Worm (Caenorhabditis elegans): ENCODE data around the gene znf-706.

Gene znf-706

ce11 chrIV:9096160-9096879, at the start of gene znf-706, which contains the start of gene cpna-3:
znf-706 (minus strand) TSS chrIV:9096231.
cpna-3 (plus strand) TSS chrIV:9096842.
- no peak for TF ChIP-seq ztf-16 (tag; optimal IDR thresholded peaks at IDR 0.05)
- TF ChIP-seq hlh-30 (tag; optimal IDR thresholded peaks at IDR 0.05; ENCODE audit: insufficient read depth), result peak; percentile 38
- no peak for TF ChIP-seq C38D4.7 (GFP tag; optimal IDR thresholded peaks at IDR 0.05)
- peak; percentile 18 for TF ChIP-seq ceh-34 (tag; optimal IDR thresholded peaks at IDR 0.05)

ce11 chrIV:9144405-9144804, 48.4 kb upstream of the znf-706 start, which contains the start of gene flp-1:
flp-1 (plus strand) TSS chrIV:9144705.
- TF ChIP-seq npax-4 (tag; optimal IDR thresholded peaks at IDR 0.05) (no peak), hlh-8 (tag; optimal IDR thresholded peaks at IDR 0.05) (no peak), unc-42 (tag; optimal IDR thresholded peaks at IDR 0.05) (peak; percentile 29)

- TF ChIP-seq unc-42 (tag; optimal IDR thresholded peaks at IDR 0.05) (no peak), rnt-1 (tag; optimal IDR thresholded peaks at IDR 0.05) (no peak), C38D4.7 (GFP tag; optimal IDR thresholded peaks at IDR 0.05) (no peak), ahr-1 (tag; optimal IDR thresholded peaks at IDR 0.05) (no peak), pag-3 (tag; optimal IDR thresholded peaks at IDR 0.05; ENCODE audit: borderline replicate concordance) (no peak), ceh-30 (tag; optimal IDR thresholded peaks at IDR 0.05) (no peak), che-1 (tag; optimal IDR thresholded peaks at IDR 0.05) (no peak), tbx-2 (tag; optimal IDR thresholded peaks at IDR 0.05) (no peak), pha-4 (tag; optimal IDR thresholded peaks at IDR 0.05) (no peak), C08G9.2 (tag; optimal IDR thresholded peaks at IDR 0.05) (no peak), eyg-1 (tag; optimal IDR thresholded peaks at IDR 0.05) (no peak), pqm-1 (tag; optimal IDR thresholded peaks at IDR 0.05) (no peak), nhr-232 (tag; optimal IDR thresholded peaks at IDR 0.05) (no peak), ceh-6 (GFP tag; optimal IDR thresholded peaks at IDR 0.05) (no peak), ttx-3 (tag; optimal IDR thresholded peaks at IDR 0.05) (no peak), unc-55 (GFP tag; optimal IDR thresholded peaks at IDR 0.05) (no peak)
These were observed 44.3 kb upstream of the znf-706 start for ce11 chrIV:9140172-9140805.

DNA sequence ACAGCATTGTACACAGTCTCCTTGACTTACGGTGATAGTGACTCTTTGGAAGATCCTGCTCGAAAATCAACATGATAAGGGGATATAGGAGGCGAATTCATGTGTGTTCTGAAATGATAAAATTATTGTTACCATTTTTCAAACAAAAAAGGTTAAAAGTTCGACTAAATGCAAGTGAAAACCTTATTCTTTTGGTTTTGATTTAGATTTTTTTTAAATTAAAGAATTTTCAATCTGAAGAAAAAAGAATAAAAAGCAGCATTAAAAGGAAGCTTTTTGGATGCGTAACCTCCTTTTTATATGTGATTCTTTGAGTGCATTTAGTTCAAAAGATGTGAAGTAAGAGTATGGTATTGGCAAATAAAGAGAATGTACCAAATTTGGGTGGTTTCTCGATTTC, 39.3 kb upstream of the znf-706 start, which contains the start of gene delm-1:
TSS of gene delm-1 (minus strand) at position 101 of the 400 bp plus-strand sequence.
- TF ChIP-seq mec-3 (tag; optimal IDR thresholded peaks at IDR 0.05; ENCODE audit: borderline replicate concordance) (no peak), ceh-30 (tag; optimal IDR thresholded peaks at IDR 0.05) (no peak), ceh-19 (GFP tag; optimal IDR thresholded peaks at IDR 0.05) (no peak), ets-4 (tag; optimal IDR thresholded peaks at IDR 0.05) (no peak), T23F11.4 (GFP tag; optimal IDR thresholded peaks at IDR 0.05) (no peak), syd-9 (tag; optimal IDR thresholded peaks at IDR 0.05) (no peak), che-1 (tag; optimal IDR thresholded peaks at IDR 0.05) (no peak), ceh-9 (tag; optimal IDR thresholded peaks at IDR 0.05) (no peak), nfya-1 (tag; optimal IDR thresholded peaks at IDR 0.05) (no peak), hlh-8 (tag; optimal IDR thresholded peaks at IDR 0.05) (no peak), pat-9 (tag; optimal IDR thresholded peaks at IDR 0.05) (no peak), gmeb-2 (tag; optimal IDR thresholded peaks at IDR 0.05) (no peak)

ce11 chrIV:9130605-9131004, 34.6 kb upstream of the znf-706 start:
- TF ChIP-seq K09A11.1 (tag; optimal IDR thresholded peaks at IDR 0.05; ENCODE audit: insufficient read depth), result no peak
- no peak for TF ChIP-seq hlh-13 (GFP tag; optimal IDR thresholded peaks at IDR 0.05)
- no peak for TF ChIP-seq rnt-1 (tag; optimal IDR thresholded peaks at IDR 0.05)
- TF ChIP-seq unc-3 (GFP tag; conservative IDR thresholded peaks at IDR 0.05), result no peak
- TF ChIP-seq unc-3 (tag; optimal IDR thresholded peaks at IDR 0.05), result no peak
- TF ChIP-seq K02D7.2 (tag; optimal IDR thresholded peaks at IDR 0.05), result no peak
- TF ChIP-seq sdc-2 (tag; optimal IDR thresholded peaks at IDR 0.05), result no peak
- no peak for TF ChIP-seq nhr-11 (tag; optimal IDR thresholded peaks at IDR 0.05)
- no peak for TF ChIP-seq fax-1 (tag; optimal IDR thresholded peaks at IDR 0.05)
- no peak for TF ChIP-seq ceh-6 (GFP tag; optimal IDR thresholded peaks at IDR 0.05)
- TF ChIP-seq ceh-45 (GFP tag; IDR thresholded peaks at IDR 0.05), result no peak
- no peak for TF ChIP-seq pros-1 (tag; optimal IDR thresholded peaks at IDR 0.05)
- TF ChIP-seq ceh-34 (tag; optimal IDR thresholded peaks at IDR 0.05), result no peak
- TF ChIP-seq unc-86 (tag; optimal IDR thresholded peaks at IDR 0.05), result no peak
- TF ChIP-seq hlh-8 (tag; optimal IDR thresholded peaks at IDR 0.05), result no peak
- no peak for TF ChIP-seq lim-6 (tag; optimal IDR thresholded peaks at IDR 0.05)
- no peak for TF ChIP-seq hlh-30 (tag; optimal IDR thresholded peaks at IDR 0.05; ENCODE audit: insufficient read depth)
- TF ChIP-seq ceh-30 (tag; optimal IDR thresholded peaks at IDR 0.05), result no peak
- no peak for TF ChIP-seq pqm-1 (tag; optimal IDR thresholded peaks at IDR 0.05)
- TF ChIP-seq ama-1 (optimal IDR thresholded peaks at IDR 0.05), result no peak
